Fruit fly (Drosophila melanogaster) whole organism, embryonic: ENCODE measurements around the gene CG7611.

Source experiments
- Bgb ChIP-seq: fragments of 200-800 bp; sonication (Bioruptor generic); IDR thresholded peaks from 2 replicates; pipeline ENCODE4 v1.3.6; 2022; ENCODE audit warnings: missing biosample characterization, missing genetic modification characterization; ENCODE audit not compliant: partially characterized antibody
- CG1024 ChIP-seq: fragments of 200-800 bp; sonication (Bioruptor generic); IDR thresholded peaks from 2 replicates; pipeline ENCODE4 v1.3.6; 2022; ENCODE audit warnings: missing biosample characterization, missing genetic modification characterization
- CG10462 ChIP-seq: fragments of 200-800 bp; sonication (Bioruptor generic); optimal IDR thresholded peaks from 2 replicates; lab custom pipeline; 2016; ENCODE audit warnings: missing biosample characterization, missing genetic modification characterization
- CG10959 ChIP-seq: fragments of 200-800 bp; sonication (Bioruptor generic); IDR thresholded peaks from 2 replicates; pipeline ENCODE4 v1.3.6; 2022; ENCODE audit warnings: missing biosample characterization, missing genetic modification characterization
- CG11695 ChIP-seq: fragments of 200-800 bp; sonication (Bioruptor generic); IDR thresholded peaks from 3 replicates; pipeline ENCODE4 v1.3.6; 2022; ENCODE audit warnings: missing biosample characterization, missing genetic modification characterization
- CG12659 ChIP-seq: fragments of 200-800 bp; sonication (Bioruptor generic); optimal IDR thresholded peaks from 3 replicates; lab custom pipeline; 2017; ENCODE audit warnings: mild to moderate bottlenecking, missing biosample characterization, missing genetic modification reagents, missing genetic modification characterization
- CG12769 ChIP-seq: fragments of 200-800 bp; sonication (Bioruptor generic); optimal IDR thresholded peaks from 2 replicates; lab custom pipeline; 2019; ENCODE audit warnings: missing biosample characterization, mild to moderate bottlenecking, missing genetic modification characterization, moderate library complexity
- CG12942 ChIP-seq: fragments of 200-800 bp; sonication (Bioruptor generic); optimal IDR thresholded peaks from 3 replicates; lab custom pipeline; 2016; ENCODE audit warnings: missing biosample characterization, missing genetic modification characterization
- CG14014 ChIP-seq: fragments of 200-800 bp; sonication (Bioruptor generic); IDR thresholded peaks from 2 replicates; pipeline ENCODE4 v1.3.6; 2022; ENCODE audit warnings: missing biosample characterization, missing genetic modification characterization
- CG1603 ChIP-seq: fragments of 200-800 bp; sonication (Bioruptor generic); optimal IDR thresholded peaks from 2 replicates; lab custom pipeline; 2019; ENCODE audit warnings: missing biosample characterization, mild to moderate bottlenecking, missing genetic modification characterization, moderate library complexity
- CG17359 ChIP-seq: fragments of 200-800 bp; sonication (Bioruptor generic); optimal IDR thresholded peaks from 3 replicates; lab custom pipeline; 2018; ENCODE audit warnings: missing biosample characterization, mild to moderate bottlenecking, missing genetic modification characterization, moderate library complexity
- CG18262 ChIP-seq: fragments of 200-800 bp; optimal IDR thresholded peaks from 3 replicates; lab custom pipeline; 2019; ENCODE audit warnings: missing biosample characterization, mild to moderate bottlenecking, missing genetic modification characterization, moderate library complexity
- CG18619 ChIP-seq: fragments of 200-800 bp; sonication (Bioruptor generic); optimal IDR thresholded peaks from 3 replicates; lab custom pipeline; 2017; ENCODE audit warnings: missing biosample characterization, mild to moderate bottlenecking, missing genetic modification characterization
- CG2875 ChIP-seq: fragments of 200-800 bp; sonication (Bioruptor generic); optimal IDR thresholded peaks from 2 replicates; lab custom pipeline; 2017; ENCODE audit warnings: missing biosample characterization, mild to moderate bottlenecking, missing genetic modification characterization, missing genetic modification reagents
- CG32772 ChIP-seq: fragments of 200-800 bp; sonication (Bioruptor generic); IDR thresholded peaks from 2 replicates; pipeline ENCODE4 v1.3.6; 2022; ENCODE audit warnings: missing biosample characterization, missing genetic modification characterization
- CG3281 ChIP-seq: fragments of 200-800 bp; sonication (Bioruptor generic); optimal IDR thresholded peaks from 3 replicates; lab custom pipeline; 2017; ENCODE audit warnings: missing biosample characterization, mild to moderate bottlenecking, missing genetic modification characterization
- CG3847 ChIP-seq: fragments of 200-800 bp; sonication (Bioruptor generic); IDR thresholded peaks from 2 replicates; pipeline ENCODE4 v1.3.6; 2022; ENCODE audit warnings: missing biosample characterization, missing genetic modification characterization
- CG8944 ChIP-seq: fragments of 200-800 bp; sonication (Bioruptor generic); optimal IDR thresholded peaks from 3 replicates; lab custom pipeline; 2016; ENCODE audit warnings: missing biosample characterization, missing genetic modification characterization
- CG9727 ChIP-seq: fragments of 200-800 bp; sonication (Bioruptor generic); optimal IDR thresholded peaks from 3 replicates; lab custom pipeline; 2017; ENCODE audit warnings: missing biosample characterization, mild to moderate bottlenecking, missing genetic modification characterization
- Dll ChIP-seq: fragments of 200-800 bp; sonication (Bioruptor generic); IDR thresholded peaks from 4 replicates; pipeline ENCODE4 v1.3.6; 2022; ENCODE audit warnings: missing biosample characterization, missing genetic modification characterization; ENCODE audit not compliant: partially characterized antibody
- E2f1 ChIP-seq: fragments of 200-800 bp; sonication (Bioruptor generic); IDR thresholded peaks from 2 replicates; pipeline ENCODE4 v1.3.6; 2022; ENCODE audit warnings: missing biosample characterization, missing genetic modification characterization
- Gsc ChIP-seq: fragments of 200-800 bp; sonication (Bioruptor generic); IDR thresholded peaks from 2 replicates; pipeline ENCODE4 v1.3.6; 2022; ENCODE audit warnings: missing biosample characterization, missing genetic modification characterization
- HLHmδ ChIP-seq: fragments of 200-800 bp; sonication (Bioruptor generic); optimal IDR thresholded peaks from 2 replicates; lab custom pipeline; 2018; ENCODE audit warnings: missing biosample characterization, mild to moderate bottlenecking, missing genetic modification characterization, moderate library complexity
- Hr51 ChIP-seq, 2 experiments: fragments of 200-800 bp; sonication (Bioruptor generic); optimal IDR thresholded peaks; 2 replicates in 1 of 2; 3 replicates in 1 of 2; lab custom pipeline; 2016 to 2018; ENCODE audit warnings: missing biosample characterization in 2 of 2, missing genetic modification characterization in 2 of 2, mild to moderate bottlenecking in 1 of 2, moderate library complexity in 1 of 2
- Lpt ChIP-seq: fragments of >200 bp; optimal IDR thresholded peaks from 2 replicates; lab custom pipeline; 2018; ENCODE audit warnings: missing biosample characterization, missing genetic modification characterization
- Sry-β ChIP-seq: fragments of 200-800 bp; sonication (Bioruptor generic); optimal IDR thresholded peaks from 2 replicates; lab custom pipeline; 2018; ENCODE audit warnings: missing biosample characterization, mild to moderate bottlenecking, missing genetic modification characterization, moderate library complexity
- TFAM ChIP-seq: fragments of 200-800 bp; sonication (Bioruptor generic); optimal IDR thresholded peaks from 2 replicates; lab custom pipeline; 2017; ENCODE audit warnings: missing biosample characterization, missing genetic modification characterization, inconsistent platforms
- aop ChIP-seq: fragments of 200-800 bp; sonication (Bioruptor generic); IDR thresholded peaks from 2 replicates; pipeline ENCODE4 v1.3.6; 2022; ENCODE audit warnings: missing biosample characterization, missing genetic modification characterization
- br ChIP-seq: fragments of >200 bp; optimal IDR thresholded peaks from 2 replicates; lab custom pipeline; 2017
- dati ChIP-seq: fragments of 200-800 bp; sonication (Bioruptor generic); IDR thresholded peaks from 2 replicates; pipeline ENCODE4 v1.3.6; 2022; ENCODE audit warnings: missing biosample characterization, missing genetic modification characterization
- gce ChIP-seq: fragments of 200-800 bp; sonication (Bioruptor generic); IDR thresholded peaks from 3 replicates; pipeline ENCODE4 v1.3.6; 2022; ENCODE audit warnings: missing biosample characterization, missing genetic modification characterization
- grau ChIP-seq: fragments of 200-800 bp; optimal IDR thresholded peaks from 3 replicates; lab custom pipeline; 2019; ENCODE audit warnings: missing biosample characterization, mild to moderate bottlenecking, missing genetic modification characterization, moderate library complexity
- hb ChIP-seq: fragments of 200-800 bp; sonication (Bioruptor generic); IDR thresholded peaks from 3 replicates; pipeline ENCODE4 v1.3.6; 2022; ENCODE audit warnings: missing biosample characterization, missing genetic modification characterization; ENCODE audit not compliant: partially characterized antibody
- ind ChIP-seq: fragments of 200-800 bp; sonication (Bioruptor generic); optimal IDR thresholded peaks from 3 replicates; lab custom pipeline; 2016; ENCODE audit warnings: missing biosample characterization, missing genetic modification characterization
- klu ChIP-seq: fragments of 200-800 bp; sonication (Bioruptor generic); IDR thresholded peaks from 2 replicates; pipeline ENCODE4 v1.3.6; 2022; ENCODE audit warnings: missing biosample characterization, missing genetic modification characterization
- kni ChIP-seq: fragments of 200-800 bp; sonication (Bioruptor generic); optimal IDR thresholded peaks from 3 replicates; lab custom pipeline; 2017; ENCODE audit warnings: mild to moderate bottlenecking, missing biosample characterization, missing genetic modification reagents, missing genetic modification characterization
- lbe ChIP-seq: fragments of 200-800 bp; sonication (Bioruptor generic); optimal IDR thresholded peaks from 2 replicates; lab custom pipeline; 2016; ENCODE audit warnings: missing biosample characterization, mild to moderate bottlenecking, missing genetic modification characterization
- mld ChIP-seq: fragments of 200-800 bp; sonication (Bioruptor generic); IDR thresholded peaks from 3 replicates; pipeline ENCODE4 v1.3.6; 2022; ENCODE audit warnings: missing biosample characterization, missing genetic modification characterization; ENCODE audit not compliant: partially characterized antibody
- phol ChIP-seq: fragments of 200-800 bp; sonication (Bioruptor generic); optimal IDR thresholded peaks from 3 replicates; lab custom pipeline; 2018; ENCODE audit warnings: missing biosample characterization, mild to moderate bottlenecking, missing genetic modification characterization, moderate library complexity
- schlank ChIP-seq: fragments of 200-800 bp; sonication (Bioruptor generic); optimal IDR thresholded peaks from 2 replicates; lab custom pipeline; 2018; ENCODE audit warnings: missing biosample characterization, mild to moderate bottlenecking, missing genetic modification characterization
- sd ChIP-seq: fragments of 200-800 bp; sonication (Bioruptor generic); optimal IDR thresholded peaks from 3 replicates; lab custom pipeline; 2018; ENCODE audit warnings: missing biosample characterization, mild to moderate bottlenecking, missing genetic modification characterization, moderate library complexity
- sens ChIP-seq: fragments of 200-800 bp; sonication (Bioruptor generic); peaks from one replicate; lab custom pipeline; 2016; ENCODE audit warnings: missing biosample characterization, missing genetic modification characterization
- slou ChIP-seq: fragments of 200-800 bp; sonication (Bioruptor generic); optimal IDR thresholded peaks from 3 replicates; lab custom pipeline; 2016; ENCODE audit warnings: missing biosample characterization, missing genetic modification characterization
- ssp ChIP-seq: fragments of 200-800 bp; sonication (Bioruptor generic); IDR thresholded peaks from 2 replicates; pipeline ENCODE4 v1.3.6; 2022; ENCODE audit warnings: missing biosample characterization, missing genetic modification characterization
- sug ChIP-seq: fragments of 200-800 bp; optimal IDR thresholded peaks from 2 replicates; lab custom pipeline; 2019; ENCODE audit warnings: missing biosample characterization, mild to moderate bottlenecking, missing genetic modification characterization, moderate library complexity
- toy ChIP-seq: fragments of 200-800 bp; sonication (Bioruptor generic); IDR thresholded peaks from 2 replicates; pipeline ENCODE4 v1.3.6; 2022; ENCODE audit warnings: missing biosample characterization, missing genetic modification characterization
- tup ChIP-seq: fragments of 200-800 bp; sonication (Bioruptor generic); optimal IDR thresholded peaks from 2 replicates; lab custom pipeline; 2016; ENCODE audit warnings: missing biosample characterization, mild to moderate bottlenecking, missing genetic modification characterization, moderate library complexity
- wdn ChIP-seq: fragments of 200-800 bp; sonication (Bioruptor generic); IDR thresholded peaks from 2 replicates; pipeline ENCODE4 v1.3.6; 2022; ENCODE audit warnings: missing biosample characterization, missing genetic modification characterization

The CG7611 gene

dm6 chr3L:21539245-21540196 is 16.5 kb downstream of the CG7611 start, which contains the start of the genes COX8 and VhaM9.7-b (continued):
- peak; percentile 44; the same call in 1 of the 3 replicates for TF ChIP-seq mld (GFP tag; lab: Robert Waterston, UW)
- TF ChIP-seq kni (GFP tag; lab: Kevin White, UChicago) = no peak
- TF ChIP-seq ssp (GFP tag; lab: Robert Waterston, UW) = peak; percentile 45
- peak; percentile 59 for TF ChIP-seq CG1603 (tag; lab: Kevin White, UChicago)
- peak; percentile 34 for TF ChIP-seq CG12942 (GFP tag; lab: Kevin White, UChicago)
- TF ChIP-seq Gsc (GFP tag; lab: Robert Waterston, UW) = no peak
- peak; percentile 78 for TF ChIP-seq sug (tag; lab: Kevin White, UChicago)
- TF ChIP-seq Bgb (GFP tag; lab: Robert Waterston, UW) = peak; percentile 58
- peak; percentile 45 for TF ChIP-seq CG17359 (tag; lab: Kevin White, UChicago)
- TF ChIP-seq CG11695 (GFP tag; lab: Robert Waterston, UW) = no peak
- 0 out of 2 replicates have a peak, but pooled peaks have one; percentile 47 for TF ChIP-seq wdn (GFP tag; lab: Robert Waterston, UW)
- TF ChIP-seq sens (GFP tag; lab: Kevin White, UChicago) = peak; percentile 63
- peak; percentile 49; the same call in 1 of the 2 replicates for TF ChIP-seq CG3847
- no peak for TF ChIP-seq schlank
- peak; percentile 40 for TF ChIP-seq CG18619 (GFP tag; lab: Kevin White, UChicago)
- TF ChIP-seq dati = no peak
- no peak for TF ChIP-seq tup (GFP tag; lab: Kevin White, UChicago)
- TF ChIP-seq Sry-β = no peak
- TF ChIP-seq CG9727 (GFP tag; lab: Kevin White, UChicago) = no peak
- TF ChIP-seq CG12659 (GFP tag; lab: Kevin White, UChicago) = peak; percentile 79
- peak; percentile 56 for TF ChIP-seq CG12769 (tag; lab: Kevin White, UChicago)
- TF ChIP-seq HLHmδ (GFP tag; lab: Kevin White, UChicago) = no peak
- no peak for TF ChIP-seq grau (tag; lab: Kevin White, UChicago)
- TF ChIP-seq CG14014 (GFP tag; lab: Robert Waterston, UW) = no peak
- no peak for TF ChIP-seq TFAM (GFP tag; lab: Kevin White, UChicago)
- TF ChIP-seq toy (GFP tag; lab: Robert Waterston, UW) = no peak
- TF ChIP-seq sd = no peak
- no peak for TF ChIP-seq Lpt
- no peak; the same call in 1 of the 2 replicates for TF ChIP-seq CG10959 (GFP tag; lab: Robert Waterston, UW)
- TF ChIP-seq Hr51 (GFP tag; optimal IDR thresholded peaks at IDR 0.05; lab: Kevin White, UChicago) = peak in 1 of 2 experiments; percentile 30
- no peak for TF ChIP-seq gce (GFP tag; lab: Robert Waterston, UW)
- peak; percentile 80 for TF ChIP-seq Dll
- TF ChIP-seq CG32772 (GFP tag; lab: Robert Waterston, UW) = no peak; the same call in 1 of the 2 replicates
- TF ChIP-seq aop = peak; percentile 11; the same call in 1 of the 2 replicates
- no peak for TF ChIP-seq CG18262 (tag; lab: Kevin White, UChicago)
- peak; percentile 45 for TF ChIP-seq CG3281 (GFP tag; lab: Kevin White, UChicago)
- 0 out of 3 replicates have a peak, but pooled peaks have one; percentile 54 for TF ChIP-seq hb
- 0 out of 2 replicates have a peak, but pooled peaks have one; percentile 16 for TF ChIP-seq CG1024 (GFP tag; lab: Robert Waterston, UW)
- TF ChIP-seq E2f1 (GFP tag; lab: Robert Waterston, UW) = peak; percentile 41
- peak; percentile 74 for TF ChIP-seq ind (GFP tag; lab: Kevin White, UChicago)
- TF ChIP-seq phol (tag; lab: Kevin White, UChicago) = peak; percentile 77
- TF ChIP-seq CG2875 (GFP tag; lab: Kevin White, UChicago) = no peak
- TF ChIP-seq slou (GFP tag; lab: Kevin White, UChicago) = peak; percentile 57
- peak; percentile 38 for TF ChIP-seq lbe
- TF ChIP-seq klu = peak; percentile 58; the same call in 1 of the 2 replicates
- peak; percentile 58 for TF ChIP-seq CG8944 (GFP tag; lab: Kevin White, UChicago)
- peak; percentile 42 for TF ChIP-seq CG10462 (GFP tag; lab: Kevin White, UChicago)
- TF ChIP-seq br (lab: Kevin White, UChicago) = no peak
